Worm (Caenorhabditis elegans) whole organism, early embryonic: ENCODE measurements around the gene Y116A8C.463.

Experiments
- F13C5.2 ChIP-seq: sonication (generic microtip); optimal IDR thresholded peaks from 2 replicates; lab custom pipeline; 2017; ENCODE audit warnings: mild to moderate bottlenecking, missing genetic modification characterization, inconsistent platforms, missing compliant biosample characterization
- ama-1 ChIP-seq: fragments of 150-350 bp; optimal IDR thresholded peaks from 2 replicates; lab custom pipeline; 2014
- flt-1 ChIP-seq: fragments of 200-800 bp; sonication (Bioruptor generic); IDR thresholded peaks from 2 replicates; pipeline ENCODE4 v1.3.6; 2022; ENCODE audit warnings: missing genetic modification characterization, missing compliant biosample characterization
- hmbx-1 ChIP-seq: sonication (generic microtip); optimal IDR thresholded peaks from 2 replicates; lab custom pipeline; 2016; ENCODE audit warnings: mild to moderate bottlenecking, missing genetic modification characterization, missing compliant biosample characterization
- hmg-4 ChIP-seq: fragments of 200-800 bp; sonication (Bioruptor generic); optimal IDR thresholded peaks from 2 replicates; lab custom pipeline; 2018; ENCODE audit warnings: mild to moderate bottlenecking, missing genetic modification characterization, missing compliant biosample characterization
- hnd-1 ChIP-seq: sonication (generic microtip); optimal IDR thresholded peaks from 2 replicates; lab custom pipeline; 2016; ENCODE audit warnings: missing genetic modification characterization, missing compliant biosample characterization
- tbx-11 ChIP-seq: fragments of 200-800 bp; sonication (Bioruptor generic); IDR thresholded peaks from 2 replicates; pipeline ENCODE4 v1.3.6; 2022; ENCODE audit warnings: missing genetic modification characterization, missing compliant biosample characterization

ce11 chrIV:16931077-16931476 is 11.6 kb downstream of the Y116A8C.463 start, which contains the start of gene Y116A8C.49:
- no peak for TF ChIP-seq ama-1
- TF ChIP-seq hnd-1 (tag; lab: Kevin White, UChicago) = no peak
- TF ChIP-seq hmg-4 (GFP tag; lab: Kevin White, UChicago) = no peak
- no peak for TF ChIP-seq tbx-11 (GFP tag; lab: Robert Waterston, UW)
- no peak for TF ChIP-seq F13C5.2 (tag; lab: Kevin White, UChicago)
- no peak for TF ChIP-seq flt-1 (GFP tag; lab: Robert Waterston, UW)
- no peak for TF ChIP-seq hmbx-1 (tag; lab: Kevin White, UChicago)
